Worm (Caenorhabditis elegans) whole organism, L4 larva: Measurements from ENCODE around the gene T16G1.2.

ENCODE experiments used
- F49E8.2 ChIP-seq: sonication (generic microtip); optimal IDR thresholded peaks from 2 replicates; lab custom pipeline; 2016; ENCODE audit warnings: missing compliant biosample characterization, mild to moderate bottlenecking, missing genetic modification characterization, borderline replicate concordance
- R02D3.7 ChIP-seq: fragments of 150-350 bp; sonication (generic microtip); optimal IDR thresholded peaks from 3 replicates; lab custom pipeline; 2014; ENCODE audit warnings: missing biosample characterization, missing genetic modification characterization
- T20F7.1 ChIP-seq: fragments of 200-800 bp; sonication (Bioruptor generic); optimal IDR thresholded peaks from 2 replicates; lab custom pipeline; 2018; ENCODE audit warnings: mild to moderate bottlenecking, missing genetic modification characterization, missing compliant biosample characterization
- Y5F2A.4 ChIP-seq: fragments of 200-800 bp; sonication (Bioruptor generic); optimal IDR thresholded peaks from 2 replicates; lab custom pipeline; 2018; ENCODE audit warnings: mild to moderate bottlenecking, missing genetic modification characterization, missing compliant biosample characterization
- ZK337.2 ChIP-seq: fragments of 200-800 bp; sonication (Bioruptor generic); IDR thresholded peaks from 2 replicates; pipeline ENCODE4 v1.3.6; 2022; ENCODE audit warnings: missing genetic modification reagents, missing genetic modification characterization, missing compliant biosample characterization
- aha-1 ChIP-seq: fragments of 150-350 bp; peaks from one replicate; lab custom pipeline; 2014; ENCODE audit warnings: missing biosample characterization, missing genetic modification characterization
- daf-16 ChIP-seq, 3 experiments: sonication (generic microtip); optimal IDR thresholded peaks; 2 replicates each; lab custom pipeline; 2016 to 2017; ENCODE audit warnings: missing genetic modification characterization in 3 of 3, missing genetic modification reagents in 3 of 3, mild to moderate bottlenecking in 2 of 3, missing compliant biosample characterization in 2 of 3, missing biosample characterization in 1 of 3, moderate library complexity in 1 of 3
- dmd-6 ChIP-seq: fragments of 200-800 bp; sonication (Bioruptor generic); IDR thresholded peaks from 2 replicates; pipeline ENCODE4 v1.3.6; 2022; ENCODE audit warnings: missing genetic modification reagents, missing genetic modification characterization, missing compliant biosample characterization
- dmd-8 ChIP-seq: fragments of 200-800 bp; sonication (Bioruptor generic); IDR thresholded peaks from 2 replicates; pipeline ENCODE4 v1.3.6; 2022; ENCODE audit warnings: missing genetic modification characterization, missing compliant biosample characterization
- dve-1 ChIP-seq: sonication (generic microtip); optimal IDR thresholded peaks from 2 replicates; lab custom pipeline; 2017; ENCODE audit warnings: antibody characterized with exemption, mild to moderate bottlenecking, missing genetic modification characterization, missing compliant biosample characterization; ENCODE audit not compliant: insufficient read depth
- hlh-11 ChIP-seq: fragments of 200-800 bp; sonication (Bioruptor generic); optimal IDR thresholded peaks from 2 replicates; lab custom pipeline; 2018; ENCODE audit warnings: mild to moderate bottlenecking, missing genetic modification characterization, missing compliant biosample characterization
- hlh-30 ChIP-seq: sonication (generic microtip); optimal IDR thresholded peaks from 2 replicates; lab custom pipeline; 2017; ENCODE audit warnings: antibody characterized with exemption, mild to moderate bottlenecking, missing genetic modification characterization, missing compliant biosample characterization; ENCODE audit not compliant: insufficient read depth
- lin-1 ChIP-seq: fragments of 200-800 bp; sonication (Bioruptor generic); IDR thresholded peaks from 2 replicates; pipeline ENCODE4 v1.3.6; 2022; ENCODE audit warnings: missing genetic modification reagents, missing genetic modification characterization, missing compliant biosample characterization
- lin-13 ChIP-seq: fragments of 150-350 bp; optimal IDR thresholded peaks from 2 replicates; lab custom pipeline; 2014; ENCODE audit warnings: missing biosample characterization, missing genetic modification reagents, missing genetic modification characterization
- mdl-1 ChIP-seq, 2 experiments: fragments of 150-350 bp in 1 of 2; sonication (generic microtip) in 1 of 2; optimal IDR thresholded peaks; 2 replicates each; lab custom pipeline; 2014 to 2017; ENCODE audit warnings: missing biosample characterization in 2 of 2, missing genetic modification characterization in 2 of 2
- mep-1 ChIP-seq: fragments of 150-350 bp; sonication (generic microtip); optimal IDR thresholded peaks from 3 replicates; lab custom pipeline; 2014; ENCODE audit warnings: missing biosample characterization, missing genetic modification characterization
- mxl-2 ChIP-seq: fragments of 200-800 bp; sonication (Bioruptor generic); conservative IDR thresholded peaks from 2 replicates; pipeline ENCODE4 v1.3.6; 2022; ENCODE audit warnings: missing genetic modification reagents, missing genetic modification characterization, missing compliant biosample characterization
- mxl-3 ChIP-seq: fragments of 200-800 bp; sonication (Bioruptor generic); optimal IDR thresholded peaks from 2 replicates; lab custom pipeline; 2018; ENCODE audit warnings: mild to moderate bottlenecking, missing genetic modification characterization, missing compliant biosample characterization
- nhr-10 ChIP-seq: fragments of 150-350 bp; optimal IDR thresholded peaks from 2 replicates; lab custom pipeline; 2014; ENCODE audit warnings: missing biosample characterization, missing genetic modification characterization
- nhr-102 ChIP-seq: sonication (generic microtip); optimal IDR thresholded peaks from 2 replicates; lab custom pipeline; 2016; ENCODE audit warnings: mild to moderate bottlenecking, missing genetic modification characterization, moderate library complexity, missing compliant biosample characterization
- nhr-25 ChIP-seq: sonication (generic microtip); optimal IDR thresholded peaks from 2 replicates; lab custom pipeline; 2017; ENCODE audit warnings: missing genetic modification characterization, mild to moderate bottlenecking, missing compliant biosample characterization, antibody characterized with exemption, moderate library complexity, borderline replicate concordance; ENCODE audit not compliant: insufficient read depth
- nhr-28 ChIP-seq: fragments of 150-350 bp; optimal IDR thresholded peaks from 2 replicates; lab custom pipeline; 2014; ENCODE audit warnings: missing biosample characterization, missing genetic modification characterization
- nhr-41 ChIP-seq: fragments of 200-800 bp; sonication (Bioruptor generic); IDR thresholded peaks from 2 replicates; pipeline ENCODE4 v1.3.6; 2022; ENCODE audit warnings: missing genetic modification reagents, missing genetic modification characterization, missing compliant biosample characterization
- nhr-77 ChIP-seq: fragments of 150-350 bp; optimal IDR thresholded peaks from 2 replicates; lab custom pipeline; 2014; ENCODE audit warnings: missing biosample characterization, missing genetic modification characterization
- php-3 ChIP-seq: fragments of 200-800 bp; sonication (Bioruptor generic); IDR thresholded peaks from 2 replicates; pipeline ENCODE4 v1.3.6; 2022; ENCODE audit warnings: missing genetic modification reagents, missing genetic modification characterization, missing compliant biosample characterization
- pqm-1 ChIP-seq: sonication (generic microtip); optimal IDR thresholded peaks from 2 replicates; lab custom pipeline; 2017; ENCODE audit warnings: missing biosample characterization, missing genetic modification characterization
- saeg-2 ChIP-seq: fragments of 200-800 bp; sonication (Bioruptor generic); IDR thresholded peaks from 2 replicates; pipeline ENCODE4 v1.3.6; 2022; ENCODE audit warnings: missing genetic modification reagents, missing genetic modification characterization, missing compliant biosample characterization
- spr-3 ChIP-seq: fragments of 200-800 bp; sonication (Bioruptor generic); optimal IDR thresholded peaks from 2 replicates; lab custom pipeline; 2018; ENCODE audit warnings: mild to moderate bottlenecking, missing genetic modification characterization, missing compliant biosample characterization
- tra-1 ChIP-seq: fragments of 200-800 bp; sonication (Bioruptor generic); IDR thresholded peaks from 2 replicates; pipeline ENCODE4 v1.3.6; 2022; ENCODE audit warnings: missing genetic modification reagents, missing genetic modification characterization, missing compliant biosample characterization
- unc-130 ChIP-seq: sonication (generic microtip); optimal IDR thresholded peaks from 2 replicates; lab custom pipeline; 2016; ENCODE audit warnings: missing genetic modification reagents, missing genetic modification characterization, missing compliant biosample characterization
- unc-62 ChIP-seq, 3 experiments: fragments of 150-350 bp in 1 of 3; sonication (generic microtip); optimal IDR thresholded peaks in 2 of 3; peaks in 1 of 3; 1 replicate in 1 of 3; 2 replicates in 2 of 3; lab custom pipeline; 2014 to 2017; ENCODE audit warnings: missing biosample characterization in 3 of 3, missing genetic modification characterization in 3 of 3, missing genetic modification reagents in 3 of 3, missing genotype in 1 of 3
- vab-7 ChIP-seq: fragments of 200-800 bp; sonication (Bioruptor generic); IDR thresholded peaks from 2 replicates; pipeline ENCODE4 v1.3.6; 2022; ENCODE audit warnings: missing genetic modification reagents, missing genetic modification characterization, missing compliant biosample characterization
- zfp-3 ChIP-seq: fragments of 200-800 bp; sonication (Bioruptor generic); conservative IDR thresholded peaks from 2 replicates; pipeline ENCODE4 v1.3.6; 2022; ENCODE audit warnings: missing genetic modification reagents, missing genetic modification characterization, missing compliant biosample characterization
- zip-2 ChIP-seq: fragments of 150-350 bp; optimal IDR thresholded peaks from 2 replicates; lab custom pipeline; 2014; ENCODE audit warnings: missing biosample characterization, missing genetic modification characterization
- ztf-7 ChIP-seq: fragments of 150-350 bp; optimal IDR thresholded peaks from 2 replicates; lab custom pipeline; 2014; ENCODE audit warnings: missing biosample characterization, missing genetic modification characterization

Gene T16G1.2

DNA sequence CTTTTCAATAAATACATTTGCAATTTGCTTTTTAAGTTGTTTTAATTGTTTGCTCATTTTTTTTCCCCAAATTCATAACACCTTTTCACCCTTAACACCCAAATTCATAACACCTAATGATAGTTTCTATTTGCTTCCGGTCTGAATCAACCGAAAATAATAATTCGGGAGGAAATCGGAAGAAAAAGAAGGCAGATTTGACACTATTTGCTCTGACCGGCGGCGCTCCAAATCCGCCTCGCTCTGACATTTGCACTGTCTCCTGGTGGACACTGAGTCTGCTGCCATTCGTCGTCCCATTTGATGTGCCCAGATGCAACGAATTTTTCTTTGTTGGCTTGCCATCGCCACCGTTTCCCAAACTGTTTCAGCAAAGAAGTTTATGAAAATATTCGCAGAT is 5.2 kb upstream of the T16G1.2 start, which contains the start of gene pqn-67:
pqn-67 (plus strand) TSS at position 301 of the 400 bp plus-strand sequence.
- TF ChIP-seq vab-7 (GFP tag; lab: Robert Waterston, UW) (no peak), zfp-3 (0 out of 2 replicates have a peak, but pooled peaks have one; percentile 17), dmd-8 (GFP tag; lab: Robert Waterston, UW) (0 out of 2 replicates have a peak, but pooled peaks have one; percentile 29), T20F7.1 (no peak), unc-130 (GFP tag; lab: Kevin White, UChicago) (no peak), mdl-1 (tag; optimal IDR thresholded peaks at IDR 0.05; lab: Kevin White, UChicago) (no peak), mep-1 (tag; lab: Kevin White, UChicago) (no peak), nhr-10 (no peak), hlh-30 (tag; lab: Kevin White, UChicago) (no peak), mxl-2 (GFP tag; lab: Robert Waterston, UW) (no peak), nhr-25 (tag; lab: Kevin White, UChicago) (no peak)

DNA sequence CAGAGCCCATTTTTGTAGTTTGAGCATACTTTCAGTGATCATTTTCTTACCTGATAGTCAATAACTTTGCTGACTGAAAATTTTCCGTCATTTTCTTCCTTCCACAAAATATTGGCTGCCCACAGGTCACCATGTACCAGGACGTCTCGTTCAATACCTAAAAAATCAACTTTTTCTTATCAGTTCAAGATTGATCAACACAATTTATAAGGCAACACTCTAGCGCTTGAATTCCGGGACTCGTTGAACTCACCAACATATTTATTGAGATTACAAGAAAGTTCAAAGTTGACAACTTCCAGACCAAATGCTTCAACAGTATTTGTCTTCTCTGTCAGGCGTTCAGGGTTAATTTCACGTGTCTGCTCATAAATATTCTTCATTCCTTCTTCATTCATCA is 4.4 kb downstream of the T16G1.2 start:
- TF ChIP-seq pqm-1 (peak; percentile 47), nhr-28 (peak; percentile 48), nhr-41 (GFP tag; lab: Robert Waterston, UW) (no peak), R02D3.7 (tag; lab: Kevin White, UChicago) (no peak), hlh-30 (tag; lab: Kevin White, UChicago) (no peak), dmd-6 (GFP tag; lab: Robert Waterston, UW) (peak; percentile 70), daf-16 (GFP tag; optimal IDR thresholded peaks at IDR 0.05; lab: Kevin White, UChicago) (no peak), daf-16 (tag; optimal IDR thresholded peaks at IDR 0.05; lab: Kevin White, UChicago) (peak; percentile 78), saeg-2 (no peak), zip-2 (no peak), dve-1 (tag; lab: Kevin White, UChicago) (peak; percentile 44)

DNA sequence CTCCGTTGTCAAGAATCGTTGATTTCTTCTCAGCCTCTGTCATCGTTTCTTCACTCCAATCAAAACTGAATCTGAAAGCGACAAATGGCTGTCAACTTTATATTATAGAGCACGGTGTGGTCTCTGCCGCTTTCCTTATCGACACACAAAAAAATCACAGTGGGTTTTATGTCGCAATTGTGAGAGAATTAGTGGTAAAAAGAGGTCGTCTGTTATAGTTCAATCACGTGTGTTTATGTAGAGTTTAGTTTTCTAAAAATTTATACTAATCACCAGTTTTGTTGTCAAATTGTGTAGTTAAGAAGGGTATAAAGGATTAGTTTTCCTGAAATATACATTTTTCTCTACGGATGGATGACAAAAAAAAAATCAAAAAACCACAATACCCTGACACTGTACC is 5.7 kb downstream of the T16G1.2 start, which contains the start of gene T16G1.7:
T16G1.7 (minus strand) TSS at position 137 of the 400 bp plus-strand sequence.
- TF ChIP-seq dve-1 (tag; lab: Kevin White, UChicago) (peak; percentile 76), unc-62 (GFP tag; optimal IDR thresholded peaks at IDR 0.05 in 1 of 2; lab: Kevin White, UChicago) (peak in 1 of 2 experiments; percentile 26), unc-62 (tag; optimal IDR thresholded peaks at IDR 0.05; lab: Kevin White, UChicago) (no peak), hlh-11 (peak; percentile 82), Y5F2A.4 (GFP tag; lab: Kevin White, UChicago) (no peak), daf-16 (GFP tag; optimal IDR thresholded peaks at IDR 0.05; lab: Kevin White, UChicago) (no peak), daf-16 (tag; optimal IDR thresholded peaks at IDR 0.05; lab: Kevin White, UChicago) (peak; percentile 77), nhr-41 (GFP tag; lab: Robert Waterston, UW) (peak; percentile 54; the same call in 1 of the 2 replicates), lin-1 (GFP tag; lab: Robert Waterston, UW) (peak; percentile 72; the same call in 1 of the 2 replicates), nhr-28 (peak; percentile 96), lin-13 (no peak), F49E8.2 (tag; lab: Kevin White, UChicago) (no peak), mxl-3 (GFP tag; lab: Kevin White, UChicago) (peak; percentile 58), dmd-6 (GFP tag; lab: Robert Waterston, UW) (peak; percentile 96), nhr-77 (tag; lab: Kevin White, UChicago) (peak; percentile 68), spr-3 (GFP tag; lab: Kevin White, UChicago) (no peak), mdl-1 (tag; optimal IDR thresholded peaks at IDR 0.05; lab: Kevin White, UChicago) (peak in 1 of 2 experiments; percentile 51), ZK337.2 (no peak), hlh-30 (tag; lab: Kevin White, UChicago) (peak; percentile 15), tra-1 (GFP tag; lab: Robert Waterston, UW) (0 out of 2 replicates have a peak, but pooled peaks have one; percentile 42), aha-1 (tag; lab: Kevin White, UChicago) (peak; percentile 29), php-3 (GFP tag; lab: Robert Waterston, UW) (peak; percentile 68; the same call in 1 of the 2 replicates), nhr-102 (peak; percentile 66), pqm-1 (peak; percentile 98), T20F7.1 (peak; percentile 13), ztf-7 (tag; lab: Kevin White, UChicago) (no peak)
